Worm (Caenorhabditis elegans) whole organism, mixed stage, embryonic: ENCODE data around the gene F01E11.20.

ENCODE experiments used
- M03D4.4 ChIP-seq: sonication (generic microtip); optimal IDR thresholded peaks from 2 replicates; lab custom pipeline; 2017; ENCODE audit warnings: mild to moderate bottlenecking, missing genetic modification characterization, missing compliant biosample characterization
- bed-3 ChIP-seq: fragments of 200-800 bp; sonication (Bioruptor generic); optimal IDR thresholded peaks from 3 replicates; lab custom pipeline; 2018; ENCODE audit warnings: mild to moderate bottlenecking, missing genetic modification characterization, moderate library complexity, missing compliant biosample characterization
- blmp-1 ChIP-seq: fragments of 150-350 bp; optimal IDR thresholded peaks from 2 replicates; lab custom pipeline; 2014; ENCODE audit warnings: missing biosample characterization, missing genetic modification characterization
- ceh-39 ChIP-seq: fragments of 150-350 bp; optimal IDR thresholded peaks from 2 replicates; lab custom pipeline; 2014; ENCODE audit warnings: missing biosample characterization, missing genetic modification characterization
- ceh-43 ChIP-seq: fragments of 200-800 bp; sonication (Bioruptor generic); optimal IDR thresholded peaks from 2 replicates; lab custom pipeline; 2018; ENCODE audit warnings: mild to moderate bottlenecking, missing genetic modification characterization, moderate library complexity, missing compliant biosample characterization
- ceh-83 ChIP-seq: fragments of 200-800 bp; sonication (Bioruptor generic); optimal IDR thresholded peaks from 2 replicates; lab custom pipeline; 2018; ENCODE audit warnings: mild to moderate bottlenecking, missing genetic modification characterization, missing compliant biosample characterization
- ces-1 ChIP-seq: fragments of 150-350 bp; optimal IDR thresholded peaks from 2 replicates; lab custom pipeline; 2014; ENCODE audit warnings: missing biosample characterization, missing genetic modification reagents, missing genetic modification characterization
- drap-1 ChIP-seq: fragments of 200-800 bp; sonication (Bioruptor generic); optimal IDR thresholded peaks from 3 replicates; lab custom pipeline; 2018; ENCODE audit warnings: mild to moderate bottlenecking, missing genetic modification characterization, missing compliant biosample characterization
- flh-1 ChIP-seq: fragments of 200-800 bp; sonication (Bioruptor generic); optimal IDR thresholded peaks from 2 replicates; lab custom pipeline; 2018; ENCODE audit warnings: mild to moderate bottlenecking, missing genetic modification characterization, moderate library complexity, missing compliant biosample characterization
- ham-2 ChIP-seq: fragments of 200-800 bp; sonication (Bioruptor generic); optimal IDR thresholded peaks from 2 replicates; lab custom pipeline; 2018; ENCODE audit warnings: mild to moderate bottlenecking, missing genetic modification characterization, missing compliant biosample characterization
- hlh-1 ChIP-seq: fragments of 150-350 bp; optimal IDR thresholded peaks from 2 replicates; lab custom pipeline; 2014; ENCODE audit warnings: missing biosample characterization, missing genetic modification reagents, missing genetic modification characterization
- lin-13 ChIP-seq: fragments of 150-350 bp; optimal IDR thresholded peaks from 2 replicates; lab custom pipeline; 2014; ENCODE audit warnings: missing biosample characterization, missing genetic modification characterization
- lsy-2 ChIP-seq: fragments of 150-350 bp; optimal IDR thresholded peaks from 2 replicates; lab custom pipeline; 2014; ENCODE audit warnings: missing biosample characterization, missing genetic modification characterization
- mab-5 ChIP-seq: fragments of 150-350 bp; optimal IDR thresholded peaks from 2 replicates; lab custom pipeline; 2014; ENCODE audit warnings: missing biosample characterization, missing genetic modification characterization
- mep-1 ChIP-seq: fragments of 150-350 bp; optimal IDR thresholded peaks from 2 replicates; lab custom pipeline; 2017; ENCODE audit warnings: missing biosample characterization, missing genetic modification reagents, missing genetic modification characterization, inconsistent platforms
- mls-2 ChIP-seq: sonication (generic microtip); optimal IDR thresholded peaks from 2 replicates; lab custom pipeline; 2016; ENCODE audit warnings: mild to moderate bottlenecking, missing genetic modification characterization, moderate library complexity, missing compliant biosample characterization
- nhr-12 ChIP-seq: fragments of 150-350 bp; optimal IDR thresholded peaks from 2 replicates; lab custom pipeline; 2014; ENCODE audit warnings: missing biosample characterization, missing genetic modification characterization
- nhr-237 ChIP-seq: fragments of 150-350 bp; optimal IDR thresholded peaks from 2 replicates; lab custom pipeline; 2014; ENCODE audit warnings: missing biosample characterization, missing genetic modification characterization
- nhr-28 ChIP-seq: fragments of 150-350 bp; optimal IDR thresholded peaks from 2 replicates; lab custom pipeline; 2014; ENCODE audit warnings: missing biosample characterization, missing genetic modification characterization
- nhr-76 ChIP-seq: sonication (generic microtip); optimal IDR thresholded peaks from 2 replicates; lab custom pipeline; 2017; ENCODE audit warnings: missing biosample characterization, missing genetic modification characterization
- pha-4 ChIP-seq: fragments of 150-350 bp; optimal IDR thresholded peaks from 2 replicates; lab custom pipeline; 2018; ENCODE audit warnings: missing biosample characterization, missing genetic modification reagents, missing genetic modification characterization
- sem-2 ChIP-seq: fragments of 200-800 bp; sonication (Bioruptor generic); optimal IDR thresholded peaks from 2 replicates; lab custom pipeline; 2018; ENCODE audit warnings: mild to moderate bottlenecking, missing genetic modification characterization, missing compliant biosample characterization
- snpc-4 ChIP-seq: fragments of 150-350 bp; optimal IDR thresholded peaks from 2 replicates; lab custom pipeline; 2014; ENCODE audit warnings: missing biosample characterization, missing genetic modification characterization
- sptf-1 ChIP-seq: sonication (generic microtip); optimal IDR thresholded peaks from 2 replicates; lab custom pipeline; 2017; ENCODE audit warnings: mild to moderate bottlenecking, missing genetic modification characterization, moderate library complexity, missing compliant biosample characterization
- tbx-8 ChIP-seq: fragments of 200-800 bp; sonication (Bioruptor generic); optimal IDR thresholded peaks from 2 replicates; lab custom pipeline; 2018; ENCODE audit warnings: mild to moderate bottlenecking, missing genetic modification characterization, moderate library complexity, missing compliant biosample characterization
- unc-120 ChIP-seq: sonication (generic microtip); optimal IDR thresholded peaks from 2 replicates; lab custom pipeline; 2017; ENCODE audit warnings: missing genetic modification characterization, missing compliant biosample characterization; ENCODE audit not compliant: poor library complexity, severe bottlenecking
- unc-39 ChIP-seq: fragments of 150-350 bp; optimal IDR thresholded peaks from 2 replicates; lab custom pipeline; 2014; ENCODE audit warnings: missing biosample characterization, missing genetic modification characterization
- zip-8 ChIP-seq: fragments of 150-350 bp; optimal IDR thresholded peaks from 2 replicates; lab custom pipeline; 2014; ENCODE audit warnings: missing biosample characterization, missing genetic modification characterization
- ztf-11 ChIP-seq: fragments of 150-350 bp; optimal IDR thresholded peaks from 2 replicates; lab custom pipeline; 2014; ENCODE audit warnings: missing biosample characterization, missing genetic modification characterization

Gene F01E11.20

ce11 chrX:6996448-6996847 lies at the start of gene F01E11.20, which contains the start of gene tsp-16:
Gene F01E11.20 (minus strand): TSS chrX:6996548.
Gene tsp-16 (minus strand): TSS chrX:6996620.
- TF ChIP-seq hlh-1 (tag; lab: Kevin White, UChicago) (no peak), mab-5 (no peak), mls-2 (no peak), ham-2 (GFP tag; lab: Kevin White, UChicago) (no peak), drap-1 (GFP tag; lab: Kevin White, UChicago) (no peak), lin-13 (tag; lab: Kevin White, UChicago) (no peak), blmp-1 (tag; lab: Kevin White, UChicago) (no peak), lsy-2 (tag; lab: Kevin White, UChicago) (no peak), ztf-11 (tag; lab: Kevin White, UChicago) (no peak), nhr-76 (tag; lab: Kevin White, UChicago) (no peak), pha-4 (tag; lab: Kevin White, UChicago) (no peak), nhr-237 (tag; lab: Kevin White, UChicago) (no peak), nhr-12 (tag; lab: Kevin White, UChicago) (no peak), ceh-83 (GFP tag; lab: Kevin White, UChicago) (no peak), unc-39 (tag; lab: Kevin White, UChicago) (no peak), sptf-1 (no peak), unc-120 (tag; lab: Kevin White, UChicago) (no peak)

- peak; percentile 100 for TF ChIP-seq ces-1 (GFP tag; lab: Kevin White, UChicago)
- no peak for TF ChIP-seq blmp-1 (tag; lab: Kevin White, UChicago)
- TF ChIP-seq lin-13 (tag; lab: Kevin White, UChicago): no peak
- TF ChIP-seq, all 35 proteins: peak for 1
These were observed 44.4 kb upstream of the F01E11.20 start for ce11 chrX:7040760-7041159.

- TF ChIP-seq ces-1 (GFP tag; lab: Kevin White, UChicago) (peak; percentile 38), sem-2 (GFP tag; lab: Kevin White, UChicago) (no peak)
These were observed 41.6 kb upstream of the F01E11.20 start for ce11 chrX:7037998-7038397.

DNA sequence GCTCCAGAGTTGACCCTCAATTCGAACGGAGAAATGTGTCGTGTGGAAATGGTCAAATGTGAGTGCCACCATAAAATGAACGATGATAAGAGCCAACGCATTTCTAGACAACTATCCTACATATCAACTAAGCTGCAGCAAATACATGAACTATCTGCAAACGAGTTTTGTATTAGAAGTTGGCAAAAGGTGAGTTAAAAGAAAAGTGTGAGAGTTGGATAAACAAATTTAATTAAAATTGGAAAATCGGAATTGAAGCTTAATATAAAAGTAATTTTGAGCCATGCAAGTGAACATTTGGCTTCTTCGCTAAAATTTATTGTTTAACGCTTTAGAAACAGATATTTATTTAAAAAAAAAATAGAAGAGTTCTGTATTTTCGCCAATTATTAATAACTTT lies 39.6 kb upstream of the F01E11.20 start, which contains the start of gene cest-19:
cest-19 (minus strand) TSS at position 101 of the 400 bp plus-strand sequence.
- TF ChIP-seq nhr-76 (tag; lab: Kevin White, UChicago) (no peak), ham-2 (GFP tag; lab: Kevin White, UChicago) (no peak), ces-1 (GFP tag; lab: Kevin White, UChicago) (no peak), zip-8 (tag; lab: Kevin White, UChicago) (no peak), mab-5 (no peak), nhr-28 (tag; lab: Kevin White, UChicago) (no peak), mep-1 (tag; lab: Kevin White, UChicago) (no peak), lin-13 (tag; lab: Kevin White, UChicago) (no peak), bed-3 (GFP tag; lab: Kevin White, UChicago) (no peak), ceh-43 (GFP tag; lab: Kevin White, UChicago) (no peak), mls-2 (no peak), snpc-4 (tag; lab: Kevin White, UChicago) (no peak), ceh-39 (no peak), sem-2 (GFP tag; lab: Kevin White, UChicago) (no peak), unc-120 (tag; lab: Kevin White, UChicago) (no peak), M03D4.4 (tag; lab: Kevin White, UChicago) (no peak), tbx-8 (GFP tag; lab: Kevin White, UChicago) (no peak), pha-4 (tag; lab: Kevin White, UChicago) (no peak), nhr-237 (tag; lab: Kevin White, UChicago) (no peak), blmp-1 (tag; lab: Kevin White, UChicago) (no peak)

- TF ChIP-seq nhr-12 (tag; lab: Kevin White, UChicago) (no peak), ces-1 (GFP tag; lab: Kevin White, UChicago) (peak; percentile 47), mls-2 (no peak)
These were observed 37.4 kb upstream of the F01E11.20 start for ce11 chrX:7033716-7034270.

ce11 chrX:7028836-7029235 lies 32.5 kb upstream of the F01E11.20 start, which contains the start of gene flp-26:
Gene flp-26 (plus strand): TSS chrX:7029136.
- TF ChIP-seq ceh-43 (GFP tag; lab: Kevin White, UChicago): no peak
- TF ChIP-seq ces-1 (GFP tag; lab: Kevin White, UChicago): no peak
- no peak for TF ChIP-seq flh-1 (GFP tag; lab: Kevin White, UChicago)
- no peak for TF ChIP-seq bed-3 (GFP tag; lab: Kevin White, UChicago)
- no peak for TF ChIP-seq M03D4.4 (tag; lab: Kevin White, UChicago)
- no peak for TF ChIP-seq sem-2 (GFP tag; lab: Kevin White, UChicago)
- no peak for TF ChIP-seq sptf-1
- no peak for TF ChIP-seq nhr-237 (tag; lab: Kevin White, UChicago)
- no peak for TF ChIP-seq zip-8 (tag; lab: Kevin White, UChicago)
- no peak for TF ChIP-seq hlh-1 (tag; lab: Kevin White, UChicago)
